Fruit fly (Drosophila melanogaster): Measurements from ENCODE around the gene Obp28a.

dm6 chr2L:7526129-7526528, 29.0 kb upstream of the Obp28a start:
- no peak for TF ChIP-seq CG8159 (tag; optimal IDR thresholded peaks at IDR 0.05)
- TF ChIP-seq Pif1A (GFP tag; optimal IDR thresholded peaks at IDR 0.05): no peak
- TF ChIP-seq EcR (GFP tag; optimal IDR thresholded peaks at IDR 0.05): no peak
- no peak for TF ChIP-seq CG13204 (GFP tag; optimal IDR thresholded peaks at IDR 0.05)
- TF ChIP-seq Ets98B (GFP tag; IDR thresholded peaks at IDR 0.05): no peak
- TF ChIP-seq D1 (tag; optimal IDR thresholded peaks at IDR 0.05): no peak
- no peak for TF ChIP-seq Snoo (tag; optimal IDR thresholded peaks at IDR 0.05)
- no peak for TF ChIP-seq gl (tag; optimal IDR thresholded peaks at IDR 0.05)
- TF ChIP-seq CG32121 (GFP tag; IDR thresholded peaks at IDR 0.05): no peak
- TF ChIP-seq rn (GFP tag; IDR thresholded peaks at IDR 0.05): no peak

Measured in whole organism, pupa.